Worm (Caenorhabditis elegans) whole organism, L2 larva: Measurements from ENCODE around the gene sym-1.

Experiments used
- C34F6.9 ChIP-seq: fragments of 150-350 bp; optimal IDR thresholded peaks from 2 replicates; lab custom pipeline; 2014; ENCODE audit warnings: missing biosample characterization, missing genetic modification characterization
- F13H6.1 ChIP-seq: sonication (generic microtip); optimal IDR thresholded peaks from 2 replicates; lab custom pipeline; 2016; ENCODE audit warnings: missing genetic modification characterization, missing compliant biosample characterization
- R02D3.7 ChIP-seq: fragments of 150-350 bp; optimal IDR thresholded peaks from 2 replicates; lab custom pipeline; 2014; ENCODE audit warnings: missing biosample characterization, missing genetic modification characterization
- Y55F3AM.14 ChIP-seq: fragments of 200-800 bp; sonication (Bioruptor generic); optimal IDR thresholded peaks from 2 replicates; lab custom pipeline; 2018; ENCODE audit warnings: mild to moderate bottlenecking, missing genetic modification characterization, missing compliant biosample characterization
- ZK546.5 ChIP-seq: sonication (generic microtip); optimal IDR thresholded peaks from 2 replicates; lab custom pipeline; 2017; ENCODE audit warnings: missing biosample characterization, missing genetic modification characterization
- alr-1 ChIP-seq: fragments of 150-350 bp; optimal IDR thresholded peaks from 2 replicates; lab custom pipeline; 2014; ENCODE audit warnings: missing biosample characterization, missing genetic modification characterization
- aly-2 ChIP-seq: fragments of 150-350 bp; optimal IDR thresholded peaks from 2 replicates; lab custom pipeline; 2014; ENCODE audit warnings: missing biosample characterization, missing genetic modification characterization
- ama-1 ChIP-seq: fragments of 150-350 bp; optimal IDR thresholded peaks from 2 replicates; lab custom pipeline; 2018; ENCODE audit warnings: inconsistent platforms
- blmp-1 ChIP-seq: sonication (generic microtip); optimal IDR thresholded peaks from 2 replicates; lab custom pipeline; 2017; ENCODE audit warnings: missing genetic modification characterization, mild to moderate bottlenecking, missing compliant biosample characterization, antibody characterized with exemption, moderate library complexity; ENCODE audit not compliant: insufficient read depth
- ceh-16 ChIP-seq: fragments of 150-350 bp; optimal IDR thresholded peaks from 2 replicates; lab custom pipeline; 2014; ENCODE audit warnings: missing biosample characterization, missing genetic modification characterization
- ceh-82 ChIP-seq: fragments of 150-350 bp; optimal IDR thresholded peaks from 2 replicates; lab custom pipeline; 2014; ENCODE audit warnings: missing biosample characterization, missing genetic modification characterization
- crh-2 ChIP-seq: sonication (generic microtip); optimal IDR thresholded peaks from 2 replicates; lab custom pipeline; 2017; ENCODE audit warnings: missing biosample characterization, missing genetic modification characterization
- dmd-4 ChIP-seq: sonication (generic microtip); optimal IDR thresholded peaks from 2 replicates; lab custom pipeline; 2017; ENCODE audit warnings: missing biosample characterization, missing genetic modification characterization
- egl-27 ChIP-seq: sonication (generic microtip); optimal IDR thresholded peaks from 3 replicates; lab custom pipeline; 2017; ENCODE audit warnings: missing biosample characterization, missing genetic modification reagents, missing genetic modification characterization
- elt-1 ChIP-seq: fragments of 150-350 bp; optimal IDR thresholded peaks from 2 replicates; lab custom pipeline; 2014; ENCODE audit warnings: missing biosample characterization, missing genetic modification characterization
- elt-3 ChIP-seq: sonication (generic microtip); optimal IDR thresholded peaks from 2 replicates; lab custom pipeline; 2017; ENCODE audit warnings: missing biosample characterization, missing genetic modification characterization
- fos-1 ChIP-seq: fragments of 150-350 bp; optimal IDR thresholded peaks from 2 replicates; lab custom pipeline; 2014; ENCODE audit warnings: missing biosample characterization, missing genetic modification characterization
- gmeb-1 ChIP-seq: fragments of 150-350 bp; optimal IDR thresholded peaks from 2 replicates; lab custom pipeline; 2014; ENCODE audit warnings: missing biosample characterization, missing genetic modification characterization
- lin-11 ChIP-seq: fragments of 150-350 bp; sonication (generic microtip); optimal IDR thresholded peaks from 2 replicates; lab custom pipeline; 2014; ENCODE audit warnings: missing biosample characterization, missing genetic modification characterization, inconsistent platforms, mixed read lengths
- lin-13 ChIP-seq: fragments of 150-350 bp; optimal IDR thresholded peaks from 2 replicates; lab custom pipeline; 2014; ENCODE audit warnings: missing biosample characterization, missing genetic modification reagents, missing genetic modification characterization
- lin-39 ChIP-seq: fragments of 150-350 bp; optimal IDR thresholded peaks from 2 replicates; lab custom pipeline; 2014; ENCODE audit warnings: missing biosample characterization, missing genetic modification reagents, missing genetic modification characterization
- lsy-2 ChIP-seq, 2 experiments: fragments of 150-350 bp in 1 of 2; sonication (generic microtip) in 1 of 2; optimal IDR thresholded peaks; 2 replicates each; lab custom pipeline; 2014 to 2017; ENCODE audit warnings: missing biosample characterization in 2 of 2, missing genetic modification characterization in 2 of 2
- mab-5 ChIP-seq: fragments of 150-350 bp; optimal IDR thresholded peaks from 2 replicates; lab custom pipeline; 2014; ENCODE audit warnings: missing biosample characterization, missing genetic modification characterization
- mbf-1 ChIP-seq: sonication (generic microtip); optimal IDR thresholded peaks from 2 replicates; lab custom pipeline; 2017; ENCODE audit warnings: missing biosample characterization, missing genetic modification characterization
- mdl-1 ChIP-seq, 2 experiments: fragments of 150-350 bp in 1 of 2; sonication (generic microtip) in 1 of 2; optimal IDR thresholded peaks; 2 replicates each; lab custom pipeline; 2017; ENCODE audit warnings: missing biosample characterization in 2 of 2, missing genetic modification characterization in 2 of 2
- nhr-10 ChIP-seq: sonication (generic microtip); optimal IDR thresholded peaks from 2 replicates; lab custom pipeline; 2017; ENCODE audit warnings: missing biosample characterization, missing genetic modification characterization
- nhr-11 ChIP-seq: fragments of 150-350 bp; optimal IDR thresholded peaks from 2 replicates; lab custom pipeline; 2014; ENCODE audit warnings: missing biosample characterization, missing genetic modification characterization
- nhr-12 ChIP-seq: fragments of 150-350 bp; optimal IDR thresholded peaks from 2 replicates; lab custom pipeline; 2014; ENCODE audit warnings: missing biosample characterization, missing genetic modification characterization
- nhr-129 ChIP-seq: fragments of 150-350 bp; optimal IDR thresholded peaks from 2 replicates; lab custom pipeline; 2014; ENCODE audit warnings: missing biosample characterization, missing genetic modification characterization
- nhr-21 ChIP-seq: fragments of 150-350 bp; optimal IDR thresholded peaks from 2 replicates; lab custom pipeline; 2014; ENCODE audit warnings: missing biosample characterization, missing genetic modification characterization
- nhr-23 ChIP-seq: fragments of 150-350 bp; optimal IDR thresholded peaks from 2 replicates; lab custom pipeline; 2014; ENCODE audit warnings: missing biosample characterization, missing genetic modification reagents, missing genetic modification characterization
- nhr-237 ChIP-seq: fragments of 150-350 bp; optimal IDR thresholded peaks from 2 replicates; lab custom pipeline; 2014; ENCODE audit warnings: missing biosample characterization, missing genetic modification characterization
- nhr-25 ChIP-seq: fragments of 150-350 bp; sonication (generic microtip); optimal IDR thresholded peaks from 3 replicates; lab custom pipeline; 2014; ENCODE audit warnings: missing biosample characterization, missing genetic modification characterization
- nhr-6 ChIP-seq: fragments of 150-350 bp; optimal IDR thresholded peaks from 2 replicates; lab custom pipeline; 2014; ENCODE audit warnings: missing biosample characterization, missing genetic modification characterization
- nhr-77 ChIP-seq: fragments of 150-350 bp; optimal IDR thresholded peaks from 2 replicates; lab custom pipeline; 2014; ENCODE audit warnings: missing biosample characterization, missing genetic modification characterization
- peb-1 ChIP-seq: fragments of 150-350 bp; optimal IDR thresholded peaks from 2 replicates; lab custom pipeline; 2014; ENCODE audit warnings: missing biosample characterization, missing genetic modification characterization
- sem-4 ChIP-seq: fragments of 150-350 bp; optimal IDR thresholded peaks from 2 replicates; lab custom pipeline; 2014; ENCODE audit warnings: missing biosample characterization, missing genetic modification reagents, missing genetic modification characterization
- skn-1 ChIP-seq: sonication (generic microtip); optimal IDR thresholded peaks from 2 replicates; lab custom pipeline; 2017; ENCODE audit warnings: missing biosample characterization, missing genetic modification characterization
- sma-3 ChIP-seq: sonication (generic microtip); optimal IDR thresholded peaks from 2 replicates; lab custom pipeline; 2016; ENCODE audit warnings: missing genetic modification reagents, missing genetic modification characterization, missing compliant biosample characterization
- sma-9 ChIP-seq, 2 experiments: fragments of 150-350 bp in 1 of 2; sonication (generic microtip) in 1 of 2; optimal IDR thresholded peaks; 2 replicates each; lab custom pipeline; 2014 to 2016; ENCODE audit warnings: missing genetic modification characterization in 2 of 2, mild to moderate bottlenecking in 1 of 2, missing biosample characterization in 1 of 2, missing compliant biosample characterization in 1 of 2, missing genetic modification reagents in 1 of 2, moderate library complexity in 1 of 2
- snpc-4 ChIP-seq: fragments of 150-350 bp; optimal IDR thresholded peaks from 2 replicates; lab custom pipeline; 2014; ENCODE audit warnings: missing biosample characterization, missing genetic modification characterization
- unc-39 ChIP-seq: fragments of 150-350 bp; optimal IDR thresholded peaks from 2 replicates; lab custom pipeline; 2014; ENCODE audit warnings: missing biosample characterization, missing genetic modification characterization
- unc-55 ChIP-seq: fragments of 150-350 bp; sonication (generic microtip); optimal IDR thresholded peaks from 3 replicates; lab custom pipeline; 2014; ENCODE audit warnings: missing biosample characterization, missing genetic modification reagents, missing genetic modification characterization
- unc-62 ChIP-seq: fragments of 150-350 bp; optimal IDR thresholded peaks from 2 replicates; lab custom pipeline; 2014; ENCODE audit warnings: missing biosample characterization, missing genetic modification reagents, missing genetic modification characterization
- zag-1 ChIP-seq: fragments of 150-350 bp; optimal IDR thresholded peaks from 2 replicates; lab custom pipeline; 2014; ENCODE audit warnings: missing biosample characterization, missing genetic modification characterization
- ztf-1 ChIP-seq: fragments of 200-800 bp; sonication (Bioruptor generic); conservative IDR thresholded peaks from 2 replicates; pipeline ENCODE4 v1.3.6; 2022; ENCODE audit warnings: missing genetic modification characterization, missing compliant biosample characterization
- ztf-11 ChIP-seq: sonication (generic microtip); optimal IDR thresholded peaks from 2 replicates; lab custom pipeline; 2017; ENCODE audit warnings: missing biosample characterization, missing genetic modification characterization
- ztf-4 ChIP-seq: fragments of 150-350 bp; optimal IDR thresholded peaks from 2 replicates; lab custom pipeline; 2014; ENCODE audit warnings: missing biosample characterization, missing genetic modification characterization

The sym-1 gene

ce11 chrX:14572419-14572818 is 9.0 kb upstream of the sym-1 start, which contains the start of gene lron-1:
Gene lron-1, plus strand, starts transcription at chrX:14572719.
- TF ChIP-seq aly-2 (tag; lab: Kevin White, UChicago) (no peak), nhr-25 (tag; lab: Kevin White, UChicago) (no peak), fos-1 (tag; lab: Kevin White, UChicago) (no peak), lin-11 (tag; lab: Kevin White, UChicago) (no peak), mdl-1 (tag; optimal IDR thresholded peaks at IDR 0.05; lab: Kevin White, UChicago) (no peak), F13H6.1 (no peak), nhr-6 (tag; lab: Kevin White, UChicago) (no peak), nhr-23 (tag; lab: Kevin White, UChicago) (no peak), lin-39 (tag; lab: Kevin White, UChicago) (no peak), snpc-4 (tag; lab: Kevin White, UChicago) (no peak), C34F6.9 (tag; lab: Kevin White, UChicago) (no peak), sma-9 (GFP tag; optimal IDR thresholded peaks at IDR 0.05; lab: Kevin White, UChicago) (no peak), sma-9 (tag; optimal IDR thresholded peaks at IDR 0.05; lab: Kevin White, UChicago) (no peak), unc-55 (GFP tag; lab: Kevin White, UChicago) (no peak), mab-5 (tag; lab: Kevin White, UChicago) (no peak), skn-1 (tag; lab: Kevin White, UChicago) (no peak), nhr-77 (no peak), R02D3.7 (no peak), alr-1 (tag; lab: Kevin White, UChicago) (no peak)

DNA sequence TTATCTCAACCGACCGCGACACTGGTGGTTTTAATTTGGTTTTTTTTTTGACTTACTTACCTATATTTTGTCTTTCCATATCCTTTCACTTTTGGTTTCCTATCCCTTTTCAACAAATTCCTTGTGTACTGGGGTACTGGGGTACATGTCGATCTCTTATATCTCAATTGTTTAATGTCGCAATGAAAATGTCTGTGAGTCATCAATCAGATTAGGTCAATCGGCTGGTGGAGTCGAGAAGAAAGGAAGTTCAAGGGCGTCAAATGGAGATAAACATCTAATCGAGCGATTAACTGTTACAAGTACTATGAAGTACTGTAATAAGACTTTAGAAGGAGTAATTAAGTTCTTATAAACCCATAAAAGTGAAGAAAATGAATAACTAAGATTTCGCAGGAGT is 5.5 kb upstream of the sym-1 start:
- TF ChIP-seq skn-1 (tag; lab: Kevin White, UChicago) = no peak
- TF ChIP-seq lin-39 (tag; lab: Kevin White, UChicago) = no peak
- no peak for TF ChIP-seq lin-13 (GFP tag; lab: Kevin White, UChicago)
- TF ChIP-seq dmd-4 (tag; lab: Kevin White, UChicago) = no peak
- no peak for TF ChIP-seq nhr-12
- TF ChIP-seq nhr-77 = no peak
- peak; percentile 90 for TF ChIP-seq elt-1 (tag; lab: Kevin White, UChicago)
- TF ChIP-seq ama-1 = no peak
- no peak for TF ChIP-seq lin-11 (tag; lab: Kevin White, UChicago)
- TF ChIP-seq F13H6.1 = no peak
- TF ChIP-seq ztf-11 (tag; lab: Kevin White, UChicago) = no peak
- no peak for TF ChIP-seq crh-2
- TF ChIP-seq sma-9 (GFP tag; optimal IDR thresholded peaks at IDR 0.05; lab: Kevin White, UChicago) = peak; percentile 87
- no peak for TF ChIP-seq sma-9 (tag; optimal IDR thresholded peaks at IDR 0.05; lab: Kevin White, UChicago)
- TF ChIP-seq R02D3.7 = no peak
- peak; percentile 42 for TF ChIP-seq sem-4 (tag; lab: Kevin White, UChicago)
- peak; percentile 17 for TF ChIP-seq nhr-23 (tag; lab: Kevin White, UChicago)
- TF ChIP-seq ztf-1 (GFP tag; lab: Robert Waterston, UW) = no peak
- TF ChIP-seq aly-2 (tag; lab: Kevin White, UChicago) = no peak
- no peak for TF ChIP-seq unc-55 (GFP tag; lab: Kevin White, UChicago)
- TF ChIP-seq fos-1 (tag; lab: Kevin White, UChicago) = peak; percentile 79
- no peak for TF ChIP-seq ceh-82
- TF ChIP-seq peb-1 = no peak
- TF ChIP-seq nhr-6 (tag; lab: Kevin White, UChicago) = no peak
- no peak for TF ChIP-seq mdl-1 (tag; optimal IDR thresholded peaks at IDR 0.05; lab: Kevin White, UChicago)
- TF ChIP-seq nhr-21 (tag; lab: Kevin White, UChicago) = peak; percentile 45
- TF ChIP-seq nhr-237 = no peak
- peak; percentile 71 for TF ChIP-seq egl-27 (tag; lab: Kevin White, UChicago)
- TF ChIP-seq elt-3 (tag; lab: Kevin White, UChicago) = no peak
- TF ChIP-seq alr-1 (tag; lab: Kevin White, UChicago) = no peak
- TF ChIP-seq lsy-2 (tag; optimal IDR thresholded peaks at IDR 0.05; lab: Kevin White, UChicago) = peak in 1 of 2 experiments; percentile 21
- TF ChIP-seq Y55F3AM.14 (GFP tag; lab: Kevin White, UChicago) = no peak
- no peak for TF ChIP-seq C34F6.9 (tag; lab: Kevin White, UChicago)
- TF ChIP-seq ztf-4 (tag; lab: Kevin White, UChicago) = no peak
- TF ChIP-seq nhr-25 (tag; lab: Kevin White, UChicago) = peak; percentile 52
- no peak for TF ChIP-seq nhr-11 (tag; lab: Kevin White, UChicago)
- TF ChIP-seq ZK546.5 = no peak
- TF ChIP-seq nhr-129 = no peak
- TF ChIP-seq zag-1 (tag; lab: Kevin White, UChicago) = no peak
- no peak for TF ChIP-seq mbf-1 (tag; lab: Kevin White, UChicago)
- no peak for TF ChIP-seq gmeb-1 (tag; lab: Kevin White, UChicago)
- TF ChIP-seq mab-5 (tag; lab: Kevin White, UChicago) = no peak
- TF ChIP-seq unc-62 (GFP tag; lab: Kevin White, UChicago) = no peak
- TF ChIP-seq unc-39 = no peak
- peak; percentile 99 for TF ChIP-seq ceh-16 (tag; lab: Kevin White, UChicago)
- TF ChIP-seq nhr-10 (tag; lab: Kevin White, UChicago) = no peak
- TF ChIP-seq sma-3 = peak; percentile 79
- no peak for TF ChIP-seq snpc-4 (tag; lab: Kevin White, UChicago)
- TF ChIP-seq blmp-1 (tag; lab: Kevin White, UChicago) = peak; percentile 86
